Fruit fly (Drosophila melanogaster) whole organism, prepupa: ENCODE data around the gene Polr1E.

Source experiments
- Blimp-1 ChIP-seq: fragments of 200-800 bp; sonication (Bioruptor generic); optimal IDR thresholded peaks from 3 replicates; lab custom pipeline; 2017; ENCODE audit warnings: missing biosample characterization, missing genetic modification characterization, mild to moderate bottlenecking, moderate library complexity, missing genetic modification reagents
- CG10631 ChIP-seq: fragments of 200-800 bp; sonication (Bioruptor generic); optimal IDR thresholded peaks from 2 replicates; lab custom pipeline; 2016; ENCODE audit warnings: missing biosample characterization, missing genetic modification characterization
- CG10669 ChIP-seq: fragments of 200-800 bp; sonication (Bioruptor generic); optimal IDR thresholded peaks from 3 replicates; lab custom pipeline; 2018; ENCODE audit warnings: missing biosample characterization, mild to moderate bottlenecking, missing genetic modification characterization, moderate library complexity
- CG11294 ChIP-seq: fragments of 200-800 bp; sonication (Bioruptor generic); IDR thresholded peaks from 2 replicates; pipeline ENCODE4 v1.3.6; 2022; ENCODE audit warnings: missing biosample characterization, missing genetic modification characterization
- CG11762 ChIP-seq: fragments of 200-800 bp; sonication (Bioruptor generic); optimal IDR thresholded peaks from 3 replicates; lab custom pipeline; 2016; ENCODE audit warnings: missing biosample characterization, missing genetic modification characterization; ENCODE audit not compliant: insufficient read depth
- CG11902 ChIP-seq: fragments of 200-800 bp; sonication (Bioruptor generic); optimal IDR thresholded peaks from 3 replicates; lab custom pipeline; 2016; ENCODE audit warnings: missing biosample characterization, missing genetic modification characterization
- CG15336 ChIP-seq: fragments of 200-800 bp; sonication (Bioruptor generic); IDR thresholded peaks from 2 replicates; pipeline ENCODE4 v1.3.6; 2022; ENCODE audit warnings: missing biosample characterization, missing genetic modification characterization
- CG1621 ChIP-seq: fragments of 200-800 bp; sonication (Bioruptor generic); optimal IDR thresholded peaks from 3 replicates; lab custom pipeline; 2018; ENCODE audit warnings: missing biosample characterization, mild to moderate bottlenecking, missing genetic modification characterization
- CG16779 ChIP-seq: fragments of 200-800 bp; sonication (Bioruptor generic); optimal IDR thresholded peaks from 3 replicates; lab custom pipeline; 2017; ENCODE audit warnings: missing biosample characterization, mild to moderate bottlenecking, missing genetic modification characterization
- CG31627 ChIP-seq: fragments of 200-800 bp; sonication (Bioruptor generic); optimal IDR thresholded peaks from 3 replicates; lab custom pipeline; 2016; ENCODE audit warnings: missing biosample characterization, missing genetic modification characterization
- CG32006 ChIP-seq: fragments of 200-800 bp; sonication (Bioruptor generic); optimal IDR thresholded peaks from 3 replicates; lab custom pipeline; 2017; ENCODE audit warnings: missing biosample characterization, mild to moderate bottlenecking, missing genetic modification characterization
- CG34406 ChIP-seq: fragments of 200-800 bp; sonication (Bioruptor generic); optimal IDR thresholded peaks from 3 replicates; lab custom pipeline; 2016; ENCODE audit warnings: missing biosample characterization, missing genetic modification characterization
- CG3919 ChIP-seq: fragments of 200-800 bp; sonication (Bioruptor generic); optimal IDR thresholded peaks from 3 replicates; lab custom pipeline; 2016; ENCODE audit warnings: missing biosample characterization, missing genetic modification characterization
- CG4318 ChIP-seq: fragments of 200-800 bp; sonication (Bioruptor generic); optimal IDR thresholded peaks from 3 replicates; lab custom pipeline; 2017; ENCODE audit warnings: missing biosample characterization, mild to moderate bottlenecking, missing genetic modification characterization
- CG6163 ChIP-seq: fragments of 200-800 bp; sonication (Bioruptor generic); IDR thresholded peaks from 3 replicates; pipeline ENCODE4 v1.3.6; 2022; ENCODE audit warnings: missing biosample characterization, missing genetic modification characterization
- CG6276 ChIP-seq: fragments of 200-800 bp; sonication (Bioruptor generic); optimal IDR thresholded peaks from 2 replicates; lab custom pipeline; 2017; ENCODE audit warnings: missing biosample characterization, mild to moderate bottlenecking, missing genetic modification characterization
- CG6792 ChIP-seq: fragments of 200-800 bp; sonication (Bioruptor generic); optimal IDR thresholded peaks from 3 replicates; lab custom pipeline; 2016; ENCODE audit warnings: missing biosample characterization, missing genetic modification characterization
- CG6808 ChIP-seq: fragments of 200-800 bp; sonication (Bioruptor generic); optimal IDR thresholded peaks from 3 replicates; lab custom pipeline; 2017; ENCODE audit warnings: missing biosample characterization, missing genetic modification characterization, mild to moderate bottlenecking, moderate library complexity, missing genetic modification reagents
- CG6854 ChIP-seq: fragments of 200-800 bp; sonication (Bioruptor generic); optimal IDR thresholded peaks from 2 replicates; lab custom pipeline; 2017; ENCODE audit warnings: missing biosample characterization, mild to moderate bottlenecking, missing genetic modification characterization
- CG7368 ChIP-seq: fragments of 200-800 bp; sonication (Bioruptor generic); optimal IDR thresholded peaks from 3 replicates; lab custom pipeline; 2016; ENCODE audit warnings: missing biosample characterization, missing genetic modification characterization
- CG8119 ChIP-seq: fragments of 200-800 bp; sonication (Bioruptor generic); IDR thresholded peaks from 3 replicates; pipeline ENCODE4 v1.3.6; 2022; ENCODE audit warnings: missing biosample characterization, missing genetic modification characterization
- CG8319 ChIP-seq: fragments of 200-800 bp; sonication (Bioruptor generic); optimal IDR thresholded peaks from 3 replicates; lab custom pipeline; 2016; ENCODE audit warnings: missing biosample characterization, missing genetic modification characterization
- CG9139 ChIP-seq: fragments of 200-800 bp; sonication (Bioruptor generic); optimal IDR thresholded peaks from 3 replicates; lab custom pipeline; 2017; ENCODE audit warnings: missing biosample characterization, mild to moderate bottlenecking, missing genetic modification characterization
- Eip78C ChIP-seq: fragments of 200-800 bp; sonication (Bioruptor generic); peaks from one replicate; lab custom pipeline; 2016; ENCODE audit warnings: missing biosample characterization, missing genetic modification characterization
- Eip93F ChIP-seq: fragments of 200-800 bp; sonication (Bioruptor generic); optimal IDR thresholded peaks from 2 replicates; lab custom pipeline; 2016; ENCODE audit warnings: missing biosample characterization, mild to moderate bottlenecking, missing genetic modification characterization
- Ets21C ChIP-seq: fragments of 200-800 bp; sonication (Bioruptor generic); optimal IDR thresholded peaks from 3 replicates; lab custom pipeline; 2016; ENCODE audit warnings: missing biosample characterization, missing genetic modification characterization
- Ets96B ChIP-seq: fragments of 200-800 bp; optimal IDR thresholded peaks from 2 replicates; lab custom pipeline; 2019; ENCODE audit warnings: missing biosample characterization, mild to moderate bottlenecking, missing genetic modification characterization, moderate library complexity
- Gug ChIP-seq: fragments of 200-800 bp; sonication (Bioruptor generic); IDR thresholded peaks from 2 replicates; pipeline ENCODE4 v1.3.6; 2022; ENCODE audit warnings: missing biosample characterization, missing genetic modification characterization
- Hr38 ChIP-seq: sonication (Bioruptor generic); optimal IDR thresholded peaks from 2 replicates; lab custom pipeline; 2016; ENCODE audit warnings: missing biosample characterization, missing genetic modification characterization
- Hr39 ChIP-seq: fragments of 200-800 bp; sonication (Bioruptor generic); optimal IDR thresholded peaks from 2 replicates; lab custom pipeline; 2016; ENCODE audit warnings: missing biosample characterization, missing genetic modification characterization
- Hr4 ChIP-seq: fragments of 200-800 bp; sonication (Bioruptor generic); optimal IDR thresholded peaks from 3 replicates; lab custom pipeline; 2016; ENCODE audit warnings: missing biosample characterization, missing genetic modification characterization
- Lpt ChIP-seq: fragments of 200-800 bp; sonication (Bioruptor generic); optimal IDR thresholded peaks from 3 replicates; lab custom pipeline; 2016; ENCODE audit warnings: missing biosample characterization, missing genetic modification characterization
- Met ChIP-seq: fragments of 200-800 bp; sonication (Bioruptor generic); optimal IDR thresholded peaks from 3 replicates; lab custom pipeline; 2016; ENCODE audit warnings: missing biosample characterization, missing genetic modification characterization
- OdsH ChIP-seq: fragments of 200-800 bp; sonication (Bioruptor generic); optimal IDR thresholded peaks from 3 replicates; lab custom pipeline; 2016; ENCODE audit warnings: missing biosample characterization, missing genetic modification characterization
- Smox ChIP-seq: fragments of 200-800 bp; sonication (Bioruptor generic); optimal IDR thresholded peaks from 3 replicates; lab custom pipeline; 2016; ENCODE audit warnings: missing biosample characterization, missing genetic modification characterization
- Sox102F ChIP-seq: fragments of 200-800 bp; sonication (Bioruptor generic); optimal IDR thresholded peaks from 2 replicates; lab custom pipeline; 2016; ENCODE audit warnings: missing biosample characterization, mild to moderate bottlenecking, missing genetic modification characterization
- Sox15 ChIP-seq: fragments of 200-800 bp; sonication (Bioruptor generic); optimal IDR thresholded peaks from 3 replicates; lab custom pipeline; 2016; ENCODE audit warnings: missing biosample characterization, missing genetic modification characterization
- achi ChIP-seq: fragments of 200-800 bp; sonication (Bioruptor generic); optimal IDR thresholded peaks from 3 replicates; lab custom pipeline; 2016; ENCODE audit warnings: missing biosample characterization, missing genetic modification characterization
- acj6 ChIP-seq: fragments of 200-800 bp; sonication (Bioruptor generic); optimal IDR thresholded peaks from 3 replicates; lab custom pipeline; 2016; ENCODE audit warnings: missing biosample characterization, missing genetic modification characterization
- dac ChIP-seq: fragments of 200-800 bp; sonication (Bioruptor generic); optimal IDR thresholded peaks from 2 replicates; lab custom pipeline; 2017; ENCODE audit warnings: missing biosample characterization, mild to moderate bottlenecking, missing genetic modification characterization
- dsx ChIP-seq: fragments of 200-800 bp; optimal IDR thresholded peaks from 3 replicates; lab custom pipeline; 2019; ENCODE audit warnings: missing biosample characterization, mild to moderate bottlenecking, missing genetic modification characterization, moderate library complexity; ENCODE audit not compliant: poor library complexity, severe bottlenecking
- esn ChIP-seq: fragments of 200-800 bp; sonication (Bioruptor generic); optimal IDR thresholded peaks from 2 replicates; lab custom pipeline; 2016; ENCODE audit warnings: missing biosample characterization, mild to moderate bottlenecking, missing genetic modification characterization, moderate library complexity
- fd59A ChIP-seq: fragments of 200-800 bp; sonication (Bioruptor generic); optimal IDR thresholded peaks from 2 replicates; lab custom pipeline; 2017; ENCODE audit warnings: missing biosample characterization, mild to moderate bottlenecking, missing genetic modification characterization, missing genetic modification reagents
- fd85E ChIP-seq: fragments of 200-800 bp; sonication (Bioruptor generic); optimal IDR thresholded peaks from 3 replicates; lab custom pipeline; 2016; ENCODE audit warnings: missing biosample characterization, missing genetic modification characterization
- lz ChIP-seq: fragments of 200-800 bp; sonication (Bioruptor generic); optimal IDR thresholded peaks from 3 replicates; lab custom pipeline; 2016; ENCODE audit warnings: missing biosample characterization, missing genetic modification characterization
- net ChIP-seq: fragments of 200-800 bp; sonication (Bioruptor generic); optimal IDR thresholded peaks from 3 replicates; lab custom pipeline; 2016; ENCODE audit warnings: missing biosample characterization, missing genetic modification characterization
- salr ChIP-seq, 2 experiments: fragments of 200-800 bp; sonication (Bioruptor generic); optimal IDR thresholded peaks; 3 replicates each; lab custom pipeline; 2016 to 2018; ENCODE audit warnings: missing biosample characterization in 2 of 2, missing genetic modification characterization in 2 of 2, mild to moderate bottlenecking in 1 of 2
- spab ChIP-seq: fragments of 200-800 bp; sonication (Bioruptor generic); optimal IDR thresholded peaks from 2 replicates; lab custom pipeline; 2017; ENCODE audit warnings: missing biosample characterization, mild to moderate bottlenecking, missing genetic modification characterization, missing genetic modification reagents
- ss ChIP-seq, 2 experiments: fragments of 200-800 bp; sonication (Bioruptor generic); optimal IDR thresholded peaks; 2 replicates in 1 of 2; 3 replicates in 1 of 2; lab custom pipeline; 2017 to 2018; ENCODE audit warnings: mild to moderate bottlenecking in 2 of 2, missing biosample characterization in 2 of 2, missing genetic modification characterization in 2 of 2, moderate library complexity in 1 of 2
- svp ChIP-seq: fragments of 200-800 bp; sonication (Bioruptor generic); peaks from one replicate; lab custom pipeline; 2016; ENCODE audit warnings: missing biosample characterization, missing genetic modification characterization
- topi ChIP-seq: fragments of 200-800 bp; sonication (Bioruptor generic); optimal IDR thresholded peaks from 3 replicates; lab custom pipeline; 2016; ENCODE audit warnings: missing biosample characterization, missing genetic modification characterization
- vri ChIP-seq: fragments of 200-800 bp; sonication (Bioruptor generic); optimal IDR thresholded peaks from 3 replicates; lab custom pipeline; 2016; ENCODE audit warnings: missing biosample characterization, mild to moderate bottlenecking, missing genetic modification characterization

Polr1E gene

DNA sequence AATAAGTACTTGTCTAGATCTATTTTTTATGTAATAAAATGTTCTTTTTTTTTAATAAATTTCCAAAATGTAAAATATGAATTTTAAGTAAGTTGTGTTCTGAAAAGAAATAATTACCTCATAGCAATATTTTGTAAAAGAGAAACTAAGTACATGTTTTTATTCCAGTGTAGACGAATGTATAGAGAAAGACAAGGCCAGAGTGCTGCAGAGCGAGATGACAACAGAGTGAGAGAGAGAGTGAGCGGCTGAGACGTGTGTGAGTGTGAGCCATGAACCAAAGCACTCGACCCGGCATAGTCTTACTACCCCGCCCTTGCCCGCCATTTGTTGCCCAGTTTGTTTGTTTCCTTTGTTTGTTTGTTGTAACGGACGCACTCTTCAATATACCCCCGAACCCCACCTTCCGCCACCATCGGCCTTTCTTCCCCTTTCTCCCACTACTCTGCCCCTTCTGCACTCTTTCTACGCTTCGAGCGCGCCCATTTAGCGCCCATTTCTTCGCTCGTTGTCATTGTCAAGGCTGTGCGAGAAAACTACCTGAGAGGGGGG lies 9.9 kb upstream of the Polr1E start:
- TF ChIP-seq CG3919 (GFP tag; lab: Kevin White, UChicago) (peak; percentile 57), Hr38 (GFP tag; lab: Kevin White, UChicago) (no peak), svp (peak; percentile 37), acj6 (GFP tag; lab: Kevin White, UChicago) (no peak), lz (no peak), Blimp-1 (GFP tag; lab: Kevin White, UChicago) (peak; percentile 33), CG11902 (GFP tag; lab: Kevin White, UChicago) (no peak), CG4318 (peak; percentile 15), CG32006 (GFP tag; lab: Kevin White, UChicago) (peak; percentile 62), net (GFP tag; lab: Kevin White, UChicago) (peak; percentile 7), dsx (GFP tag; lab: Kevin White, UChicago) (peak; percentile 32), fd85E (GFP tag; lab: Kevin White, UChicago) (no peak), spab (GFP tag; lab: Kevin White, UChicago) (peak; percentile 6), achi (GFP tag; lab: Kevin White, UChicago) (no peak), ss (GFP tag; optimal IDR thresholded peaks at IDR 0.05; lab: Kevin White, UChicago) (peak; percentile 36 to 46), CG10669 (peak; percentile 45), CG6276 (GFP tag; lab: Kevin White, UChicago) (peak; percentile 22), vri (GFP tag; lab: Kevin White, UChicago) (no peak), Eip78C (GFP tag; lab: Kevin White, UChicago) (peak; percentile 75), topi (GFP tag; lab: Kevin White, UChicago) (no peak), CG9139 (GFP tag; lab: Kevin White, UChicago) (peak; percentile 66), OdsH (GFP tag; lab: Kevin White, UChicago) (peak; percentile 15), Smox (GFP tag; lab: Kevin White, UChicago) (no peak), CG6792 (GFP tag; lab: Kevin White, UChicago) (peak; percentile 39), CG6808 (peak; percentile 44), Sox102F (GFP tag; lab: Kevin White, UChicago) (peak; percentile 40), Hr39 (GFP tag; lab: Kevin White, UChicago) (peak; percentile 27), Ets96B (tag; lab: Kevin White, UChicago) (peak; percentile 51), fd59A (GFP tag; lab: Kevin White, UChicago) (no peak), CG11762 (GFP tag; lab: Kevin White, UChicago) (peak; percentile 15), dac (GFP tag; lab: Kevin White, UChicago) (no peak), CG15336 (GFP tag; lab: Robert Waterston, UW) (peak; percentile 13; the same call in 1 of the 2 replicates), Ets21C (GFP tag; lab: Kevin White, UChicago) (no peak), Met (GFP tag; lab: Kevin White, UChicago) (no peak), CG11294 (no peak), Hr4 (GFP tag; lab: Kevin White, UChicago) (peak; percentile 0), esn (GFP tag; lab: Kevin White, UChicago) (peak; percentile 61), CG6854 (GFP tag; lab: Kevin White, UChicago) (peak; percentile 70), salr (GFP tag; optimal IDR thresholded peaks at IDR 0.05; lab: Kevin White, UChicago) (peak; percentile 58 to 82), CG8319 (no peak), CG1621 (peak; percentile 65), Gug (GFP tag; lab: Robert Waterston, UW) (no peak), CG31627 (GFP tag; lab: Kevin White, UChicago) (no peak), CG7368 (GFP tag; lab: Kevin White, UChicago) (peak; percentile 0), Sox15 (GFP tag; lab: Kevin White, UChicago) (no peak), Lpt (GFP tag; lab: Kevin White, UChicago) (peak; percentile 55), Eip93F (no peak), CG34406 (GFP tag; lab: Kevin White, UChicago) (peak; percentile 45), CG8119 (GFP tag; lab: Robert Waterston, UW) (peak; percentile 31; the same call in 1 of the 3 replicates), CG6163 (GFP tag; lab: Robert Waterston, UW) (peak; percentile 85), CG16779 (tag; lab: Kevin White, UChicago) (peak; percentile 6), CG10631 (GFP tag; lab: Kevin White, UChicago) (peak; percentile 59)
